Worm (Caenorhabditis elegans): ENCODE results near the gene C07E3.4.

The C07E3.4 gene

DNA sequence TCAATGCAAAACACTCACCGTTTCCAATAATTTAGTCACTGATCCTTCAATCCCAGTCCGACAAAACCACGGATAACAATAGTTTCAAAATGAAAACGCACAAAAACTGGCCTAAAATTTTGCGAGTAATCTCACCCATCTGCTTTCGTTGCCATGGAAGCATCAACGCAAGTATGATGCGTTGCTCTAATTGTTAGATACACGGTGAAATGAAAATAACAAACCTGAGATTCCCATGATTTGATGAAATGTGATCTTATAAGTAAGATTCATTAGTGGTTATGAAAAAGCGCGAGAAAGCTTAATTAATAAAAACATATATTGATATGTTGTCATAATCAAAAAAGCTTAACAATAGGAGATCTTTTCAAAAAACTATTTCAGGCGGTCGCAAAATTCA lies 6.6 kb downstream of the C07E3.4 start, which contains the start of gene ceh-57:
Gene ceh-57 (minus strand): TSS at position 95 of the 400 bp plus-strand sequence.
- TF ChIP-seq snpc-4 (GFP tag; optimal IDR thresholded peaks at IDR 0.05), result no peak
- no peak for TF ChIP-seq snpc-4 (tag; optimal IDR thresholded peaks at IDR 0.05)
- TF ChIP-seq snpc-1.1 (tag; optimal IDR thresholded peaks at IDR 0.05; ENCODE audit: insufficient read depth), result no peak
- TF ChIP-seq lir-1 (GFP tag; conservative IDR thresholded peaks at IDR 0.05), result no peak

DNA sequence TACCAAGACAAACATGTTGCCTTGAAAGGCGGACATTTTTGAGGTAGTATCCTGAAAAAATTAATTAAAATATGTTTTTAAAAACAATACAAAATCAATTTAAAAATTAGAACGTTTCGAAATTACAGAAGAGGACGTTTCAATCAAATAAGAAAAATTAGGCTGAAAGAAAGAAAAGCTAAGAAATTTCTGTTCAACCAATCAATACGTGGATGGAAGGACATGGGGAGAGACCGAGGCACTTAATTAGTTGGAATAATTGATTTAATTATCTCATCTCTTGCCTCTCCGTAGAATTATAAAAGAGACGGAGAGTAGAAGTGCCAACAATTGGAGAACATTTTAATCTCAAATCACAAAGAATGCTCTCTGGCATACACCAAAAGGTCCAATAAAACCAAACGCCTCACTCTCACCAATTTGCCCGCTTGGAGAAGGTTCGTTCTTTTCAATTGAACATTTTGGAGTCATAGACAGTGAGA lies 9.0 kb downstream of the C07E3.4 start, which contains the start of gene ceh-58:
Gene ceh-58 (minus strand): TSS at position 51 of the 482 bp plus-strand sequence.
- TF ChIP-seq hmg-20 (GFP tag; IDR thresholded peaks at IDR 0.05) (no peak), sea-2 (GFP tag; IDR thresholded peaks at IDR 0.05) (no peak), D2030.7 (GFP tag; IDR thresholded peaks at IDR 0.05) (no peak), pha-4 (tag; optimal IDR thresholded peaks at IDR 0.05) (no peak), ccch-3 (GFP tag; optimal IDR thresholded peaks at IDR 0.05) (no peak), ztf-22 (GFP tag; optimal IDR thresholded peaks at IDR 0.05) (no peak), B0336.3 (GFP tag; IDR thresholded peaks at IDR 0.05) (no peak), ceh-79 (tag; optimal IDR thresholded peaks at IDR 0.05) (no peak), nhr-27 (tag; optimal IDR thresholded peaks at IDR 0.05) (no peak), nfya-2 (GFP tag; IDR thresholded peaks at IDR 0.05) (no peak), snpc-4 (GFP tag; optimal IDR thresholded peaks at IDR 0.05) (no peak), snpc-4 (tag; optimal IDR thresholded peaks at IDR 0.05) (no peak), hlh-12 (tag; optimal IDR thresholded peaks at IDR 0.05) (no peak), ztf-3 (GFP tag; optimal IDR thresholded peaks at IDR 0.05) (no peak), F37B4.10 (GFP tag; IDR thresholded peaks at IDR 0.05) (no peak), egl-18 (GFP tag; IDR thresholded peaks at IDR 0.05) (no peak), nfya-1 (tag; optimal IDR thresholded peaks at IDR 0.05; ENCODE audit: borderline replicate concordance, insufficient read depth) (no peak)

DNA sequence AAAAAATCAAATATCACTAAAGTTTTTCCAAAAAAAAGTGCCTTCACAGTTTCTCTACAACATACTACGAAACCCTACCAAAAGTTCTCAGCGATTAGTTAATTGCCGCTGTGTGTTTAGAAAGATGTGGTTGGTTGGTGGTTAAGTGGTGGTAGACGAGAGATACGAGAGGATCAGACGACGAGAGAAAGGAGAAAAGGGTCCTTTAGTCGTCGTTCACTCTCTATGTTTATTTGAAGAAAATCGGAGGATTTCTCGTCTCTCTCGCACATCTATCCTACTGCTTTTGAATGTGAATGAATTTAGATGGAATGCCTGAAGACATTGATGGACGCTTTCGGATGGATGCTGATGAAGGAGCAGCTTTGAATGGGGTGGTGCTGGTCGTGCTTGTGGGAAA lies 10.2 kb downstream of the C07E3.4 start:
- TF ChIP-seq ceh-27 (GFP tag; optimal IDR thresholded peaks at IDR 0.05) (peak; percentile 20), F57C9.4 (tag; optimal IDR thresholded peaks at IDR 0.05) (no peak), F23B12.7 (tag; optimal IDR thresholded peaks at IDR 0.05; ENCODE audit: insufficient read depth) (no peak), egl-44 (GFP tag; IDR thresholded peaks at IDR 0.05) (no peak)

DNA sequence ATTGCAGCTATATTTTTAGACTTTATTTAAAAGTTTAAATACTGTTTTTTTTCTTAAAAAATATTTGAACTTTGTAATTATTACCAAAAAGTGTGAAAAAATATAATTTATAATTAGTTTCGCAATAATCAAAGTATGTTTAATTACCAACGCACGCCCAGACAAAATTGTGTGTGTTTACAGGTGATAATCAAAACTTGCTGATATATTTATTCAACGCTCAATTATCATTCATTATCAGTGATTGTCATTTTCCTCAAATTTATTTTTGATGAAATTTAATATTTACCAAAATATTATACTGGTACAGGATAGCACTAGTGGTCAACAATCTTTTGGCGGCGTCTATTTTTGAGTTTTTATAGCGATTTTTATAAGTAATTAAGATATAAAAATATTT lies 12.4 kb downstream of the C07E3.4 start:
- TF ChIP-seq nhr-80 (tag; optimal IDR thresholded peaks at IDR 0.05), result peak; percentile 25
- TF ChIP-seq Y79H2A.3 (GFP tag; conservative IDR thresholded peaks at IDR 0.05), result no peak
- TF ChIP-seq cebp-1 (GFP tag; IDR thresholded peaks at IDR 0.05), result peak; percentile 11; the same call in 1 of the 2 replicates
- peak; percentile 53 for TF ChIP-seq cebp-1 (tag; optimal IDR thresholded peaks at IDR 0.05)

DNA sequence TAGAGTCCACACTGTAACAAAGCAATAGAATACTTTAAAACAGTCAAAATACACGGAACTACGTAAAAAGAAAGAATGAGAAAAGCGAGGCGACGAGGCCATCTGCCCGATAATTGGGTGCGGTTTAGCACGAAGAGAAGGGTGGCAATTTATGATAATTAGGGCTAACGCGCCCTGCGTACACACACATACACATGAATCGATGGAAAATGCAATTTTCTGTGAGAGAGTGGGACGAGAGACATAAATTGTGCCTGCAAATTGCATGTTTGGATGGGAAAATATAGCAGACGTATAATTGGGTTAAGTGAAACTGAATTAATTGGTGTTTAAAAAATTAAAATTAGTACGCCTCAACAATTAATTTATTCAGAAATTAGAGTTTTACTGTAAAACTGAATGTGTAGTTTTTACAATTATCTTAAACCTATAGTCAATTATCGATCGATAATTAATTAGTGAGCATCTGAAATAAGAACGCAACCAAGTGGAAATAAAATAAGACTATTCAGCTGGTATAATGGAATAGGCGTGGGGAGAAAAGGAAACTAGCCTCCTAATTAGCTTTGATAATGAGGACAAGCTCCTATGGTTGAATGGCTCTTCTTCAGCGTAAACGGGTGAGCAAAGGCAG lies 13.1 kb downstream of the C07E3.4 start:
- no peak for TF ChIP-seq Y56A3A.18 (GFP tag; IDR thresholded peaks at IDR 0.05)
- TF ChIP-seq zim-3 (tag; optimal IDR thresholded peaks at IDR 0.05), result no peak
- no peak for TF ChIP-seq B0261.1 (tag; optimal IDR thresholded peaks at IDR 0.05)
- no peak for TF ChIP-seq mes-4 (tag; optimal IDR thresholded peaks at IDR 0.05)
- no peak for TF ChIP-seq lag-1 (GFP tag; IDR thresholded peaks at IDR 0.05)
- TF ChIP-seq F37B4.10 (GFP tag; IDR thresholded peaks at IDR 0.05), result no peak
- no peak for TF ChIP-seq rpc-1 (optimal IDR thresholded peaks at IDR 0.05)
- no peak for TF ChIP-seq rpc-1 (tag; optimal IDR thresholded peaks at IDR 0.05)
- no peak for TF ChIP-seq B0035.1 (tag; optimal IDR thresholded peaks at IDR 0.05)
- no peak for TF ChIP-seq tbx-9 (tag; optimal IDR thresholded peaks at IDR 0.05; ENCODE audit: borderline replicate concordance)
- TF ChIP-seq him-1 (tag; optimal IDR thresholded peaks at IDR 0.05), result no peak
- no peak for TF ChIP-seq hmg-20 (GFP tag; IDR thresholded peaks at IDR 0.05)
- no peak for TF ChIP-seq repo-1 (tag; optimal IDR thresholded peaks at IDR 0.05)
- no peak for TF ChIP-seq hlh-26 (GFP tag; conservative IDR thresholded peaks at IDR 0.05)
- TF ChIP-seq fkh-3 (tag; optimal IDR thresholded peaks at IDR 0.05), result no peak
- no peak for TF ChIP-seq F23B12.7 (tag; optimal IDR thresholded peaks at IDR 0.05; ENCODE audit: insufficient read depth)

All from whole organism, young adult.